Worm (Caenorhabditis elegans): ENCODE measurements around the gene C17G10.6.

C17G10.6 gene

ce11 chrII:5561392-5561791, 41.7 kb downstream of the C17G10.6 start, which contains the start of gene C17C3.3:
C17C3.3 (plus strand) TSS chrII:5561737.
- TF ChIP-seq sea-1 (GFP tag; conservative IDR thresholded peaks at IDR 0.05) (no peak), aly-1 (tag; optimal IDR thresholded peaks at IDR 0.05) (no peak), scrt-1 (GFP tag; IDR thresholded peaks at IDR 0.05) (no peak), ceh-13 (GFP tag; optimal IDR thresholded peaks at IDR 0.05) (no peak), tbx-37 (GFP tag; conservative IDR thresholded peaks at IDR 0.05) (no peak), pes-1 (GFP tag; IDR thresholded peaks at IDR 0.05) (no peak), flt-1 (GFP tag; IDR thresholded peaks at IDR 0.05) (no peak), ceh-36 (tag; optimal IDR thresholded peaks at IDR 0.05) (no peak), tra-4 (tag; optimal IDR thresholded peaks at IDR 0.05) (no peak), F13C5.2 (tag; optimal IDR thresholded peaks at IDR 0.05) (no peak), hmg-4 (GFP tag; optimal IDR thresholded peaks at IDR 0.05) (no peak), hmbx-1 (tag; optimal IDR thresholded peaks at IDR 0.05) (no peak), B0310.2 (tag; optimal IDR thresholded peaks at IDR 0.05) (no peak), ama-1 (optimal IDR thresholded peaks at IDR 0.05) (no peak), hnd-1 (tag; optimal IDR thresholded peaks at IDR 0.05) (no peak), tbx-11 (GFP tag; IDR thresholded peaks at IDR 0.05) (no peak), ets-7 (tag; optimal IDR thresholded peaks at IDR 0.05) (no peak)

ce11 chrII:5557134-5557533, 46.0 kb downstream of the C17G10.6 start:
- no peak for TF ChIP-seq hmbx-1 (tag; optimal IDR thresholded peaks at IDR 0.05)
- TF ChIP-seq ets-7 (tag; optimal IDR thresholded peaks at IDR 0.05): no peak
- TF ChIP-seq tra-4 (tag; optimal IDR thresholded peaks at IDR 0.05): no peak
- TF ChIP-seq hnd-1 (tag; optimal IDR thresholded peaks at IDR 0.05): no peak
- no peak for TF ChIP-seq B0310.2 (tag; optimal IDR thresholded peaks at IDR 0.05)
- no peak for TF ChIP-seq sea-1 (GFP tag; conservative IDR thresholded peaks at IDR 0.05)
- no peak for TF ChIP-seq hmg-4 (GFP tag; optimal IDR thresholded peaks at IDR 0.05)
- TF ChIP-seq aly-1 (tag; optimal IDR thresholded peaks at IDR 0.05): no peak
- no peak for TF ChIP-seq flt-1 (GFP tag; IDR thresholded peaks at IDR 0.05)
- no peak for TF ChIP-seq pes-1 (GFP tag; IDR thresholded peaks at IDR 0.05)
- no peak for TF ChIP-seq F13C5.2 (tag; optimal IDR thresholded peaks at IDR 0.05)
- TF ChIP-seq ama-1 (optimal IDR thresholded peaks at IDR 0.05): no peak
- TF ChIP-seq tbx-37 (GFP tag; conservative IDR thresholded peaks at IDR 0.05): no peak
- no peak for TF ChIP-seq tbx-11 (GFP tag; IDR thresholded peaks at IDR 0.05)
- TF ChIP-seq ceh-36 (tag; optimal IDR thresholded peaks at IDR 0.05): no peak
- no peak for TF ChIP-seq ceh-13 (GFP tag; optimal IDR thresholded peaks at IDR 0.05)
- TF ChIP-seq scrt-1 (GFP tag; IDR thresholded peaks at IDR 0.05): no peak

ce11 chrII:5556431-5556830, 46.7 kb downstream of the C17G10.6 start, which contains the start of gene ins-11:
ins-11 (plus strand) TSS chrII:5556731.
- no peak for TF ChIP-seq sea-1 (GFP tag; conservative IDR thresholded peaks at IDR 0.05)
- TF ChIP-seq ceh-36 (tag; optimal IDR thresholded peaks at IDR 0.05): no peak
- TF ChIP-seq pes-1 (GFP tag; IDR thresholded peaks at IDR 0.05): no peak
- TF ChIP-seq hmg-4 (GFP tag; optimal IDR thresholded peaks at IDR 0.05): no peak
- TF ChIP-seq ets-7 (tag; optimal IDR thresholded peaks at IDR 0.05): no peak
- no peak for TF ChIP-seq tbx-11 (GFP tag; IDR thresholded peaks at IDR 0.05)
- TF ChIP-seq aly-1 (tag; optimal IDR thresholded peaks at IDR 0.05): no peak
- no peak for TF ChIP-seq scrt-1 (GFP tag; IDR thresholded peaks at IDR 0.05)
- TF ChIP-seq B0310.2 (tag; optimal IDR thresholded peaks at IDR 0.05): no peak
- TF ChIP-seq ama-1 (optimal IDR thresholded peaks at IDR 0.05): no peak

ce11 chrII:5555522-5555921, 47.6 kb downstream of the C17G10.6 start:
- TF ChIP-seq pes-1 (GFP tag; IDR thresholded peaks at IDR 0.05) (no peak), ceh-36 (tag; optimal IDR thresholded peaks at IDR 0.05) (no peak), tbx-37 (GFP tag; conservative IDR thresholded peaks at IDR 0.05) (no peak), sea-1 (GFP tag; conservative IDR thresholded peaks at IDR 0.05) (no peak), scrt-1 (GFP tag; IDR thresholded peaks at IDR 0.05) (no peak), tbx-11 (GFP tag; IDR thresholded peaks at IDR 0.05) (no peak), hmg-4 (GFP tag; optimal IDR thresholded peaks at IDR 0.05) (no peak), flt-1 (GFP tag; IDR thresholded peaks at IDR 0.05) (no peak), ets-7 (tag; optimal IDR thresholded peaks at IDR 0.05) (no peak), B0310.2 (tag; optimal IDR thresholded peaks at IDR 0.05) (no peak), aly-1 (tag; optimal IDR thresholded peaks at IDR 0.05) (no peak), ceh-13 (GFP tag; optimal IDR thresholded peaks at IDR 0.05) (no peak), hnd-1 (tag; optimal IDR thresholded peaks at IDR 0.05) (no peak), tra-4 (tag; optimal IDR thresholded peaks at IDR 0.05) (no peak), F13C5.2 (tag; optimal IDR thresholded peaks at IDR 0.05) (no peak), ama-1 (optimal IDR thresholded peaks at IDR 0.05) (no peak), hmbx-1 (tag; optimal IDR thresholded peaks at IDR 0.05) (no peak)

- TF ChIP-seq tra-4 (tag; optimal IDR thresholded peaks at IDR 0.05) (no peak), pes-1 (GFP tag; IDR thresholded peaks at IDR 0.05) (no peak), tbx-11 (GFP tag; IDR thresholded peaks at IDR 0.05) (no peak), ama-1 (optimal IDR thresholded peaks at IDR 0.05) (no peak), scrt-1 (GFP tag; IDR thresholded peaks at IDR 0.05) (no peak), hmg-4 (GFP tag; optimal IDR thresholded peaks at IDR 0.05) (no peak), ceh-36 (tag; optimal IDR thresholded peaks at IDR 0.05) (no peak)
Measured at ce11 chrII:5554788-5555187, 48.3 kb downstream of the C17G10.6 start.

- no peak for TF ChIP-seq ets-7 (tag; optimal IDR thresholded peaks at IDR 0.05)
- TF ChIP-seq ceh-36 (tag; optimal IDR thresholded peaks at IDR 0.05): no peak
- no peak for TF ChIP-seq pes-1 (GFP tag; IDR thresholded peaks at IDR 0.05)
- TF ChIP-seq tbx-11 (GFP tag; IDR thresholded peaks at IDR 0.05): no peak
- no peak for TF ChIP-seq ama-1 (optimal IDR thresholded peaks at IDR 0.05)
- TF ChIP-seq hmg-4 (GFP tag; optimal IDR thresholded peaks at IDR 0.05): no peak
- no peak for TF ChIP-seq tbx-37 (GFP tag; conservative IDR thresholded peaks at IDR 0.05)
- no peak for TF ChIP-seq ceh-13 (GFP tag; optimal IDR thresholded peaks at IDR 0.05)
- TF ChIP-seq F13C5.2 (tag; optimal IDR thresholded peaks at IDR 0.05): no peak
- no peak for TF ChIP-seq B0310.2 (tag; optimal IDR thresholded peaks at IDR 0.05)
- no peak for TF ChIP-seq flt-1 (GFP tag; IDR thresholded peaks at IDR 0.05)
- TF ChIP-seq tra-4 (tag; optimal IDR thresholded peaks at IDR 0.05): no peak
- TF ChIP-seq sea-1 (GFP tag; conservative IDR thresholded peaks at IDR 0.05): no peak
- no peak for TF ChIP-seq aly-1 (tag; optimal IDR thresholded peaks at IDR 0.05)
Measured at ce11 chrII:5554317-5554716, 48.8 kb downstream of the C17G10.6 start, which contains the start of gene ins-12. ins-12 (plus strand) TSS chrII:5554617.

- TF ChIP-seq aly-1 (tag; optimal IDR thresholded peaks at IDR 0.05) (no peak), hmg-4 (GFP tag; optimal IDR thresholded peaks at IDR 0.05) (no peak), hnd-1 (tag; optimal IDR thresholded peaks at IDR 0.05) (no peak), F13C5.2 (tag; optimal IDR thresholded peaks at IDR 0.05) (no peak), pes-1 (GFP tag; IDR thresholded peaks at IDR 0.05) (no peak), ets-7 (tag; optimal IDR thresholded peaks at IDR 0.05) (no peak), sea-1 (GFP tag; conservative IDR thresholded peaks at IDR 0.05) (no peak), flt-1 (GFP tag; IDR thresholded peaks at IDR 0.05) (no peak), hmbx-1 (tag; optimal IDR thresholded peaks at IDR 0.05) (no peak), tbx-37 (GFP tag; conservative IDR thresholded peaks at IDR 0.05) (no peak), ceh-13 (GFP tag; optimal IDR thresholded peaks at IDR 0.05) (no peak), scrt-1 (GFP tag; IDR thresholded peaks at IDR 0.05) (no peak), tra-4 (tag; optimal IDR thresholded peaks at IDR 0.05) (no peak), B0310.2 (tag; optimal IDR thresholded peaks at IDR 0.05) (no peak), tbx-11 (GFP tag; IDR thresholded peaks at IDR 0.05) (no peak)
Measured at ce11 chrII:5553531-5553930, 49.6 kb downstream of the C17G10.6 start.
